Worm (Caenorhabditis elegans) whole organism, L3 larva: ENCODE results near the gene eif-1.

Source experiments
- R02D3.7 ChIP-seq: fragments of 150-350 bp; optimal IDR thresholded peaks from 2 replicates; lab custom pipeline; 2014; ENCODE audit warnings: missing biosample characterization, missing genetic modification characterization
- aly-2 ChIP-seq: fragments of 150-350 bp; optimal IDR thresholded peaks from 2 replicates; lab custom pipeline; 2014; ENCODE audit warnings: missing biosample characterization, missing genetic modification characterization
- ceh-28 ChIP-seq: fragments of 150-350 bp; optimal IDR thresholded peaks from 2 replicates; lab custom pipeline; 2014; ENCODE audit warnings: missing biosample characterization, missing genetic modification reagents, missing genetic modification characterization
- ceh-9 ChIP-seq: sonication (generic microtip); optimal IDR thresholded peaks from 2 replicates; lab custom pipeline; 2018; ENCODE audit warnings: missing biosample characterization, missing genetic modification characterization
- egl-27 ChIP-seq: sonication (generic microtip); optimal IDR thresholded peaks from 4 replicates; lab custom pipeline; 2017; ENCODE audit warnings: missing biosample characterization, missing genetic modification reagents, missing genetic modification characterization
- egl-5 ChIP-seq: fragments of 150-350 bp; optimal IDR thresholded peaks from 2 replicates; lab custom pipeline; 2017; ENCODE audit warnings: missing biosample characterization, missing genetic modification reagents, missing genetic modification characterization, inconsistent platforms
- elt-1 ChIP-seq: fragments of 150-350 bp; optimal IDR thresholded peaks from 2 replicates; lab custom pipeline; 2014; ENCODE audit warnings: missing biosample characterization, missing genetic modification characterization
- elt-2 ChIP-seq: sonication (generic microtip); optimal IDR thresholded peaks from 2 replicates; lab custom pipeline; 2016; ENCODE audit warnings: missing genetic modification reagents, mild to moderate bottlenecking, missing genetic modification characterization, missing compliant biosample characterization
- eor-1 ChIP-seq, 2 experiments: fragments of 150-350 bp; optimal IDR thresholded peaks; 2 replicates each; lab custom pipeline; 2014 to 2018; ENCODE audit warnings: missing biosample characterization in 2 of 2, missing genetic modification characterization in 2 of 2
- fkh-10 ChIP-seq: sonication (generic microtip); optimal IDR thresholded peaks from 2 replicates; lab custom pipeline; 2017; ENCODE audit warnings: missing biosample characterization, missing genetic modification reagents, missing genetic modification characterization
- fkh-2 ChIP-seq: fragments of 150-350 bp; optimal IDR thresholded peaks from 2 replicates; lab custom pipeline; 2014; ENCODE audit warnings: missing biosample characterization, missing genetic modification reagents, missing genetic modification characterization
- fos-1 ChIP-seq: fragments of 150-350 bp; optimal IDR thresholded peaks from 2 replicates; lab custom pipeline; 2014; ENCODE audit warnings: missing biosample characterization, missing genetic modification characterization
- hmg-11 ChIP-seq: sonication (generic microtip); optimal IDR thresholded peaks from 2 replicates; lab custom pipeline; 2016; ENCODE audit warnings: missing genetic modification characterization, missing compliant biosample characterization
- jun-1 ChIP-seq: fragments of 150-350 bp; optimal IDR thresholded peaks from 2 replicates; lab custom pipeline; 2014; ENCODE audit warnings: missing biosample characterization, missing genetic modification reagents, missing genetic modification characterization
- lin-15B ChIP-seq: fragments of 150-350 bp; optimal IDR thresholded peaks from 2 replicates; lab custom pipeline; 2014; ENCODE audit warnings: missing biosample characterization, missing genetic modification characterization
- lin-39 ChIP-seq: fragments of 150-350 bp; optimal IDR thresholded peaks from 2 replicates; lab custom pipeline; 2018; ENCODE audit warnings: missing biosample characterization, missing genetic modification reagents, missing genetic modification characterization
- lsy-12 ChIP-seq: sonication (generic microtip); optimal IDR thresholded peaks from 2 replicates; lab custom pipeline; 2016; ENCODE audit warnings: mild to moderate bottlenecking, missing genetic modification characterization, missing compliant biosample characterization
- mdl-1 ChIP-seq: fragments of 150-350 bp; optimal IDR thresholded peaks from 2 replicates; lab custom pipeline; 2014; ENCODE audit warnings: missing biosample characterization, missing genetic modification characterization
- nfya-1 ChIP-seq: sonication (generic microtip); optimal IDR thresholded peaks from 2 replicates; lab custom pipeline; 2017; ENCODE audit warnings: missing genetic modification characterization, mild to moderate bottlenecking, missing compliant biosample characterization, antibody characterized with exemption, moderate library complexity; ENCODE audit not compliant: insufficient read depth
- nhr-11 ChIP-seq: fragments of 150-350 bp; optimal IDR thresholded peaks from 2 replicates; lab custom pipeline; 2014; ENCODE audit warnings: missing biosample characterization, missing genetic modification characterization
- nhr-12 ChIP-seq: fragments of 150-350 bp; optimal IDR thresholded peaks from 2 replicates; lab custom pipeline; 2014; ENCODE audit warnings: missing biosample characterization, missing genetic modification characterization
- nhr-23 ChIP-seq: fragments of 150-350 bp; optimal IDR thresholded peaks from 2 replicates; lab custom pipeline; 2014; ENCODE audit warnings: missing biosample characterization, missing genetic modification reagents, missing genetic modification characterization
- nhr-237 ChIP-seq: fragments of 150-350 bp; optimal IDR thresholded peaks from 2 replicates; lab custom pipeline; 2014; ENCODE audit warnings: missing biosample characterization, missing genetic modification characterization
- nhr-25 ChIP-seq: sonication (generic microtip); optimal IDR thresholded peaks from 2 replicates; lab custom pipeline; 2017; ENCODE audit warnings: missing biosample characterization, missing genetic modification characterization
- nhr-28 ChIP-seq: fragments of 150-350 bp; optimal IDR thresholded peaks from 2 replicates; lab custom pipeline; 2014; ENCODE audit warnings: missing biosample characterization, missing genetic modification characterization
- nhr-67 ChIP-seq: fragments of 150-350 bp; optimal IDR thresholded peaks from 2 replicates; lab custom pipeline; 2014; ENCODE audit warnings: missing biosample characterization, missing genetic modification characterization
- nhr-76 ChIP-seq: fragments of 150-350 bp; sonication (generic microtip); optimal IDR thresholded peaks from 5 replicates; lab custom pipeline; 2014; ENCODE audit warnings: missing biosample characterization, missing genetic modification characterization
- pha-4 ChIP-seq: fragments of 150-350 bp; optimal IDR thresholded peaks from 2 replicates; lab custom pipeline; 2014; ENCODE audit warnings: missing biosample characterization, missing genetic modification reagents, missing genetic modification characterization
- pqm-1 ChIP-seq: fragments of 150-350 bp; optimal IDR thresholded peaks from 2 replicates; lab custom pipeline; 2017; ENCODE audit warnings: missing biosample characterization, missing genetic modification characterization, inconsistent platforms
- sea-2 ChIP-seq: fragments of 150-350 bp; sonication (generic microtip); optimal IDR thresholded peaks from 4 replicates; lab custom pipeline; 2014; ENCODE audit warnings: missing biosample characterization, missing genetic modification reagents, missing genetic modification characterization
- skn-1 ChIP-seq: fragments of 150-350 bp; optimal IDR thresholded peaks from 2 replicates; lab custom pipeline; 2014; ENCODE audit warnings: missing biosample characterization, missing genetic modification characterization
- snpc-4 ChIP-seq: fragments of 150-350 bp; optimal IDR thresholded peaks from 2 replicates; lab custom pipeline; 2014; ENCODE audit warnings: missing biosample characterization, missing genetic modification characterization
- unc-62 ChIP-seq: fragments of 150-350 bp; sonication (generic microtip); optimal IDR thresholded peaks from 4 replicates; lab custom pipeline; 2014; ENCODE audit warnings: missing biosample characterization, missing genetic modification reagents, missing genetic modification characterization
- zag-1 ChIP-seq: fragments of 150-350 bp; optimal IDR thresholded peaks from 2 replicates; lab custom pipeline; 2014; ENCODE audit warnings: missing biosample characterization, missing genetic modification characterization
- ztf-4 ChIP-seq: fragments of 150-350 bp; optimal IDR thresholded peaks from 2 replicates; lab custom pipeline; 2014; ENCODE audit warnings: missing biosample characterization, missing genetic modification characterization

The eif-1 gene

ce11 chrII:4994939-4995338 is 1.6 kb upstream of the eif-1 start, which contains the start of gene rnh-1.0:
Gene rnh-1.0, plus strand, starts transcription at chrII:4995327.
- no peak for TF ChIP-seq pqm-1
- TF ChIP-seq nfya-1 (tag; lab: Kevin White, UChicago) = peak; percentile 3
- peak; percentile 1 for TF ChIP-seq nhr-25
- peak; percentile 5 for TF ChIP-seq pha-4 (tag; lab: Kevin White, UChicago)
- no peak for TF ChIP-seq snpc-4 (tag; lab: Kevin White, UChicago)

- no peak for TF ChIP-seq egl-27 (tag; lab: Kevin White, UChicago)
- TF ChIP-seq aly-2 (tag; lab: Kevin White, UChicago) = no peak
- no peak for TF ChIP-seq ceh-28 (tag; lab: Kevin White, UChicago)
- no peak for TF ChIP-seq lin-39
- TF ChIP-seq fkh-10 (GFP tag; lab: Kevin White, UChicago) = no peak
- TF ChIP-seq mdl-1 = no peak
Observed at ce11 chrII:4992977-4993376, 403 bp downstream of the eif-1 start, which contains the start of gene pigb-1. Gene pigb-1, minus strand, starts transcription at chrII:4993077.

- TF ChIP-seq ztf-4 (no peak), fkh-2 (no peak), ceh-28 (tag; lab: Kevin White, UChicago) (no peak), egl-27 (tag; lab: Kevin White, UChicago) (no peak), aly-2 (tag; lab: Kevin White, UChicago) (no peak), elt-2 (tag; lab: Kevin White, UChicago) (no peak), lin-15B (no peak), nhr-28 (tag; lab: Kevin White, UChicago) (no peak), nhr-76 (no peak), lsy-12 (tag; lab: Kevin White, UChicago) (no peak), nhr-237 (no peak), snpc-4 (tag; lab: Kevin White, UChicago) (no peak), jun-1 (tag; lab: Kevin White, UChicago) (no peak), nhr-11 (tag; lab: Kevin White, UChicago) (no peak), egl-5 (tag; lab: Kevin White, UChicago) (no peak), hmg-11 (tag; lab: Kevin White, UChicago) (no peak), R02D3.7 (no peak), nhr-67 (tag; lab: Kevin White, UChicago) (no peak), sea-2 (GFP tag; lab: Kevin White, UChicago) (no peak), nhr-25 (no peak)
- TF ChIP-seq, all 47 proteins: peak for 0
Observed at ce11 chrII:4989802-4990201, 3.6 kb downstream of the eif-1 start, which contains the start of gene T27F7.12. Gene T27F7.12, plus strand, starts transcription at chrII:4990102.

- TF ChIP-seq lin-15B (no peak), nhr-12 (tag; lab: Kevin White, UChicago) (no peak), fos-1 (tag; lab: Kevin White, UChicago) (no peak), nhr-28 (tag; lab: Kevin White, UChicago) (no peak), fkh-2 (no peak), elt-1 (no peak), lsy-12 (tag; lab: Kevin White, UChicago) (no peak), jun-1 (tag; lab: Kevin White, UChicago) (no peak), zag-1 (tag; lab: Kevin White, UChicago) (no peak), hmg-11 (tag; lab: Kevin White, UChicago) (no peak), ceh-28 (tag; lab: Kevin White, UChicago) (no peak), egl-27 (tag; lab: Kevin White, UChicago) (no peak), skn-1 (no peak), eor-1 (tag; optimal IDR thresholded peaks at IDR 0.05; lab: Kevin White, UChicago) (no peak)
Observed at ce11 chrII:4987257-4987656, 6.1 kb downstream of the eif-1 start.

ce11 chrII:4986664-4987063 is 6.7 kb downstream of the eif-1 start:
- TF ChIP-seq pha-4 (tag; lab: Kevin White, UChicago) (no peak), nhr-23 (tag; lab: Kevin White, UChicago) (no peak), snpc-4 (tag; lab: Kevin White, UChicago) (no peak), nhr-237 (no peak), ceh-9 (tag; lab: Kevin White, UChicago) (no peak), unc-62 (GFP tag; lab: Kevin White, UChicago) (no peak)
